Fruit fly (Drosophila melanogaster) whole organism: ENCODE results near the gene CG12535.

Experiments used
- CG8478 ChIP-seq: fragments of >200 bp; optimal IDR thresholded peaks from 2 replicates; lab custom pipeline; 2018; ENCODE audit warnings: inconsistent platforms
- Dll ChIP-seq: fragments of >200 bp; optimal IDR thresholded peaks from 2 replicates; lab custom pipeline; 2017
- EcR ChIP-seq, 2 experiments: fragments of >200 bp; optimal IDR thresholded peaks; 2 replicates each; lab custom pipeline; 2017; ENCODE audit warnings: missing biosample characterization in 2 of 2, missing genetic modification characterization in 2 of 2, missing genetic modification reagents in 2 of 2
- psq ChIP-seq: fragments of >200 bp; optimal IDR thresholded peaks from 2 replicates; lab custom pipeline; 2017
- usp ChIP-seq: fragments of >200 bp; optimal IDR thresholded peaks from 2 replicates; lab custom pipeline; 2017; ENCODE audit warnings: missing biosample characterization, missing genetic modification characterization, mixed read lengths

DNA sequence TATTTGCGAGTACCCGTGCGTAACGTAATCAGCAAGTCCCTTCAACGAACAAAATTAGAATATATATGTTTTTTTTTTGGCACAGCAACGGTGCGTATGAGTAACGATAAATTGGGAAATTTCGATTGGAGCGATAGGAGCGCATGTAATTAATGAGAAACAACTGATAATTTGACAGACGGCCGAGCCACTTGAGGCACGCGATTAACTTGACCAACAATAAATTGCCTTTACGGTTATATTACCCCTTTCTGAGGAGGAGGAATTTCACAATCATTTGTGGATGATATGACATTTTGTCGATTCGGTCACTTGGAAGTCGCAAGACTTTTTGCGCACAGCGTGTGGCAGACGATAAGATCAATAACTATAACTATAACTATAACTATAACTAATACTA, 4.8 kb downstream of the CG12535 start:
- TF ChIP-seq psq (lab: Kevin White, UChicago) (no peak), EcR (GFP tag; optimal IDR thresholded peaks at IDR 0.05; lab: Kevin White, UChicago) (no peak), CG8478 (lab: Kevin White, UChicago) (no peak), Dll (lab: Kevin White, UChicago) (no peak), usp (GFP tag; lab: Kevin White, UChicago) (no peak)
